Worm (Caenorhabditis elegans) whole organism, L2 larva: ENCODE results near the gene ttr-39.

Experiments used
- C34F6.9 ChIP-seq: fragments of 150-350 bp; optimal IDR thresholded peaks from 2 replicates; lab custom pipeline; 2014; ENCODE audit warnings: missing biosample characterization, missing genetic modification characterization
- F13H6.1 ChIP-seq: sonication (generic microtip); optimal IDR thresholded peaks from 2 replicates; lab custom pipeline; 2016; ENCODE audit warnings: missing genetic modification characterization, missing compliant biosample characterization
- R02D3.7 ChIP-seq: fragments of 150-350 bp; optimal IDR thresholded peaks from 2 replicates; lab custom pipeline; 2014; ENCODE audit warnings: missing biosample characterization, missing genetic modification characterization
- Y55F3AM.14 ChIP-seq: fragments of 200-800 bp; sonication (Bioruptor generic); optimal IDR thresholded peaks from 2 replicates; lab custom pipeline; 2018; ENCODE audit warnings: mild to moderate bottlenecking, missing genetic modification characterization, missing compliant biosample characterization
- alr-1 ChIP-seq: fragments of 150-350 bp; optimal IDR thresholded peaks from 2 replicates; lab custom pipeline; 2014; ENCODE audit warnings: missing biosample characterization, missing genetic modification characterization
- aly-2 ChIP-seq: fragments of 150-350 bp; optimal IDR thresholded peaks from 2 replicates; lab custom pipeline; 2014; ENCODE audit warnings: missing biosample characterization, missing genetic modification characterization
- ama-1 ChIP-seq: fragments of 150-350 bp; optimal IDR thresholded peaks from 2 replicates; lab custom pipeline; 2018; ENCODE audit warnings: inconsistent platforms
- ceh-16 ChIP-seq: fragments of 150-350 bp; optimal IDR thresholded peaks from 2 replicates; lab custom pipeline; 2014; ENCODE audit warnings: missing biosample characterization, missing genetic modification characterization
- ceh-82 ChIP-seq: fragments of 150-350 bp; optimal IDR thresholded peaks from 2 replicates; lab custom pipeline; 2014; ENCODE audit warnings: missing biosample characterization, missing genetic modification characterization
- crh-2 ChIP-seq: sonication (generic microtip); optimal IDR thresholded peaks from 2 replicates; lab custom pipeline; 2017; ENCODE audit warnings: missing biosample characterization, missing genetic modification characterization
- dmd-4 ChIP-seq: sonication (generic microtip); optimal IDR thresholded peaks from 2 replicates; lab custom pipeline; 2017; ENCODE audit warnings: missing biosample characterization, missing genetic modification characterization
- egl-27 ChIP-seq: sonication (generic microtip); optimal IDR thresholded peaks from 3 replicates; lab custom pipeline; 2017; ENCODE audit warnings: missing biosample characterization, missing genetic modification reagents, missing genetic modification characterization
- elt-1 ChIP-seq: fragments of 150-350 bp; optimal IDR thresholded peaks from 2 replicates; lab custom pipeline; 2014; ENCODE audit warnings: missing biosample characterization, missing genetic modification characterization
- elt-3 ChIP-seq: sonication (generic microtip); optimal IDR thresholded peaks from 2 replicates; lab custom pipeline; 2017; ENCODE audit warnings: missing biosample characterization, missing genetic modification characterization
- lin-11 ChIP-seq: fragments of 150-350 bp; sonication (generic microtip); optimal IDR thresholded peaks from 2 replicates; lab custom pipeline; 2014; ENCODE audit warnings: missing biosample characterization, missing genetic modification characterization, inconsistent platforms, mixed read lengths
- lin-13 ChIP-seq: fragments of 150-350 bp; optimal IDR thresholded peaks from 2 replicates; lab custom pipeline; 2014; ENCODE audit warnings: missing biosample characterization, missing genetic modification reagents, missing genetic modification characterization
- lin-39 ChIP-seq: fragments of 150-350 bp; optimal IDR thresholded peaks from 2 replicates; lab custom pipeline; 2014; ENCODE audit warnings: missing biosample characterization, missing genetic modification reagents, missing genetic modification characterization
- lsy-2 ChIP-seq, 2 experiments: fragments of 150-350 bp in 1 of 2; sonication (generic microtip) in 1 of 2; optimal IDR thresholded peaks; 2 replicates each; lab custom pipeline; 2014 to 2017; ENCODE audit warnings: missing biosample characterization in 2 of 2, missing genetic modification characterization in 2 of 2
- mab-5 ChIP-seq: fragments of 150-350 bp; optimal IDR thresholded peaks from 2 replicates; lab custom pipeline; 2014; ENCODE audit warnings: missing biosample characterization, missing genetic modification characterization
- nhr-10 ChIP-seq: sonication (generic microtip); optimal IDR thresholded peaks from 2 replicates; lab custom pipeline; 2017; ENCODE audit warnings: missing biosample characterization, missing genetic modification characterization
- nhr-11 ChIP-seq: fragments of 150-350 bp; optimal IDR thresholded peaks from 2 replicates; lab custom pipeline; 2014; ENCODE audit warnings: missing biosample characterization, missing genetic modification characterization
- nhr-12 ChIP-seq: fragments of 150-350 bp; optimal IDR thresholded peaks from 2 replicates; lab custom pipeline; 2014; ENCODE audit warnings: missing biosample characterization, missing genetic modification characterization
- nhr-129 ChIP-seq: fragments of 150-350 bp; optimal IDR thresholded peaks from 2 replicates; lab custom pipeline; 2014; ENCODE audit warnings: missing biosample characterization, missing genetic modification characterization
- nhr-237 ChIP-seq: fragments of 150-350 bp; optimal IDR thresholded peaks from 2 replicates; lab custom pipeline; 2014; ENCODE audit warnings: missing biosample characterization, missing genetic modification characterization
- nhr-25 ChIP-seq: fragments of 150-350 bp; sonication (generic microtip); optimal IDR thresholded peaks from 3 replicates; lab custom pipeline; 2014; ENCODE audit warnings: missing biosample characterization, missing genetic modification characterization
- nhr-6 ChIP-seq: fragments of 150-350 bp; optimal IDR thresholded peaks from 2 replicates; lab custom pipeline; 2014; ENCODE audit warnings: missing biosample characterization, missing genetic modification characterization
- nhr-77 ChIP-seq: fragments of 150-350 bp; optimal IDR thresholded peaks from 2 replicates; lab custom pipeline; 2014; ENCODE audit warnings: missing biosample characterization, missing genetic modification characterization
- skn-1 ChIP-seq: sonication (generic microtip); optimal IDR thresholded peaks from 2 replicates; lab custom pipeline; 2017; ENCODE audit warnings: missing biosample characterization, missing genetic modification characterization
- sma-9 ChIP-seq, 2 experiments: fragments of 150-350 bp in 1 of 2; sonication (generic microtip) in 1 of 2; optimal IDR thresholded peaks; 2 replicates each; lab custom pipeline; 2014 to 2016; ENCODE audit warnings: missing genetic modification characterization in 2 of 2, mild to moderate bottlenecking in 1 of 2, missing biosample characterization in 1 of 2, missing compliant biosample characterization in 1 of 2, missing genetic modification reagents in 1 of 2, moderate library complexity in 1 of 2
- snpc-4 ChIP-seq: fragments of 150-350 bp; optimal IDR thresholded peaks from 2 replicates; lab custom pipeline; 2014; ENCODE audit warnings: missing biosample characterization, missing genetic modification characterization
- unc-55 ChIP-seq: fragments of 150-350 bp; sonication (generic microtip); optimal IDR thresholded peaks from 3 replicates; lab custom pipeline; 2014; ENCODE audit warnings: missing biosample characterization, missing genetic modification reagents, missing genetic modification characterization
- unc-62 ChIP-seq: fragments of 150-350 bp; optimal IDR thresholded peaks from 2 replicates; lab custom pipeline; 2014; ENCODE audit warnings: missing biosample characterization, missing genetic modification reagents, missing genetic modification characterization
- zag-1 ChIP-seq: fragments of 150-350 bp; optimal IDR thresholded peaks from 2 replicates; lab custom pipeline; 2014; ENCODE audit warnings: missing biosample characterization, missing genetic modification characterization
- ztf-1 ChIP-seq: fragments of 200-800 bp; sonication (Bioruptor generic); conservative IDR thresholded peaks from 2 replicates; pipeline ENCODE4 v1.3.6; 2022; ENCODE audit warnings: missing genetic modification characterization, missing compliant biosample characterization
- ztf-11 ChIP-seq: sonication (generic microtip); optimal IDR thresholded peaks from 2 replicates; lab custom pipeline; 2017; ENCODE audit warnings: missing biosample characterization, missing genetic modification characterization
- ztf-4 ChIP-seq: fragments of 150-350 bp; optimal IDR thresholded peaks from 2 replicates; lab custom pipeline; 2014; ENCODE audit warnings: missing biosample characterization, missing genetic modification characterization

ttr-39 gene

ce11 chrIV:10075034-10075510 is 14.6 kb downstream of the ttr-39 start, which contains the start of the genes ttbk-4 and W01B6.4:
ttbk-4 (minus strand) TSS chrIV:10075134.
W01B6.4 (plus strand) TSS chrIV:10075460.
- no peak for TF ChIP-seq nhr-77 (tag; lab: Kevin White, UChicago)
- no peak for TF ChIP-seq nhr-25 (tag; lab: Kevin White, UChicago)
- no peak for TF ChIP-seq nhr-10 (tag; lab: Kevin White, UChicago)
- TF ChIP-seq ama-1 = no peak
- no peak for TF ChIP-seq alr-1 (tag; lab: Kevin White, UChicago)
- TF ChIP-seq nhr-12 = no peak
- no peak for TF ChIP-seq lin-39 (tag; lab: Kevin White, UChicago)
- TF ChIP-seq ceh-16 = no peak
- no peak for TF ChIP-seq F13H6.1 (tag; lab: Kevin White, UChicago)
- no peak for TF ChIP-seq mab-5
- TF ChIP-seq dmd-4 (tag; lab: Kevin White, UChicago) = no peak
- no peak for TF ChIP-seq egl-27 (tag; lab: Kevin White, UChicago)

ce11 chrIV:10072527-10072926 is 17.1 kb downstream of the ttr-39 start, which contains the start of gene W01B6.3:
W01B6.3 (minus strand) TSS chrIV:10072627.
- no peak for TF ChIP-seq R02D3.7 (tag; lab: Kevin White, UChicago)
- TF ChIP-seq nhr-77 (tag; lab: Kevin White, UChicago) = no peak
- no peak for TF ChIP-seq lin-39 (tag; lab: Kevin White, UChicago)
- TF ChIP-seq crh-2 (tag; lab: Kevin White, UChicago) = no peak
- no peak for TF ChIP-seq Y55F3AM.14 (GFP tag; lab: Kevin White, UChicago)
- TF ChIP-seq ztf-11 (tag; lab: Kevin White, UChicago) = no peak
- TF ChIP-seq C34F6.9 = no peak
- no peak for TF ChIP-seq snpc-4 (tag; lab: Kevin White, UChicago)
- TF ChIP-seq lsy-2 (tag; optimal IDR thresholded peaks at IDR 0.05; lab: Kevin White, UChicago) = no peak
- TF ChIP-seq nhr-6 (tag; lab: Kevin White, UChicago) = no peak
- TF ChIP-seq ztf-4 (tag; lab: Kevin White, UChicago) = no peak
- no peak for TF ChIP-seq aly-2 (tag; lab: Kevin White, UChicago)

ce11 chrIV:10068266-10068665 is 21.4 kb downstream of the ttr-39 start:
- no peak for TF ChIP-seq ceh-82 (tag; lab: Kevin White, UChicago)
- no peak for TF ChIP-seq C34F6.9
- no peak for TF ChIP-seq Y55F3AM.14 (GFP tag; lab: Kevin White, UChicago)
- no peak for TF ChIP-seq ztf-1 (GFP tag; lab: Robert Waterston, UW)
- TF ChIP-seq zag-1 (tag; lab: Kevin White, UChicago) = no peak
- no peak for TF ChIP-seq mab-5
- no peak for TF ChIP-seq nhr-11 (tag; lab: Kevin White, UChicago)
- TF ChIP-seq dmd-4 (tag; lab: Kevin White, UChicago) = no peak
- no peak for TF ChIP-seq nhr-6 (tag; lab: Kevin White, UChicago)
- TF ChIP-seq nhr-77 (tag; lab: Kevin White, UChicago) = no peak
- TF ChIP-seq elt-1 (tag; lab: Kevin White, UChicago) = no peak
- no peak for TF ChIP-seq skn-1 (tag; lab: Kevin White, UChicago)
- no peak for TF ChIP-seq elt-3 (tag; lab: Kevin White, UChicago)
- no peak for TF ChIP-seq unc-55 (GFP tag; lab: Kevin White, UChicago)
- TF ChIP-seq nhr-129 = no peak
- no peak for TF ChIP-seq F13H6.1 (tag; lab: Kevin White, UChicago)
- TF ChIP-seq lin-11 = no peak
- TF ChIP-seq lsy-2 (tag; optimal IDR thresholded peaks at IDR 0.05; lab: Kevin White, UChicago) = no peak
- no peak for TF ChIP-seq unc-62 (GFP tag; lab: Kevin White, UChicago)
- no peak for TF ChIP-seq lin-13 (GFP tag; lab: Kevin White, UChicago)

- no peak for TF ChIP-seq sma-9 (GFP tag; optimal IDR thresholded peaks at IDR 0.05; lab: Kevin White, UChicago)
- no peak for TF ChIP-seq sma-9 (tag; optimal IDR thresholded peaks at IDR 0.05; lab: Kevin White, UChicago)
- TF ChIP-seq ceh-82 (tag; lab: Kevin White, UChicago) = no peak
- TF ChIP-seq nhr-237 (tag; lab: Kevin White, UChicago) = no peak
- TF ChIP-seq ama-1 = no peak
- no peak for TF ChIP-seq dmd-4 (tag; lab: Kevin White, UChicago)
- no peak for TF ChIP-seq unc-62 (GFP tag; lab: Kevin White, UChicago)
Measured at ce11 chrIV:10067541-10067940, 22.1 kb downstream of the ttr-39 start, which contains the start of gene cwn-2. cwn-2 (plus strand) TSS chrIV:10067816.
